Worm (Caenorhabditis elegans) whole organism, early embryonic: ENCODE measurements around the gene srh-308.

ENCODE experiments used
- ama-1 ChIP-seq: fragments of 150-350 bp; optimal IDR thresholded peaks from 2 replicates; lab custom pipeline; 2014
- ceh-13 ChIP-seq: fragments of 200-800 bp; sonication (Bioruptor generic); optimal IDR thresholded peaks from 2 replicates; lab custom pipeline; 2018; ENCODE audit warnings: mild to moderate bottlenecking, missing genetic modification characterization, missing compliant biosample characterization
- ceh-36 ChIP-seq: sonication (generic microtip); optimal IDR thresholded peaks from 2 replicates; lab custom pipeline; 2016; ENCODE audit warnings: missing genetic modification characterization, inconsistent platforms, missing compliant biosample characterization
- ets-7 ChIP-seq: sonication (generic microtip); optimal IDR thresholded peaks from 2 replicates; lab custom pipeline; 2016; ENCODE audit warnings: missing genotype, missing genetic modification characterization, missing compliant biosample characterization
- flt-1 ChIP-seq: fragments of 200-800 bp; sonication (Bioruptor generic); IDR thresholded peaks from 2 replicates; pipeline ENCODE4 v1.3.6; 2022; ENCODE audit warnings: missing genetic modification characterization, missing compliant biosample characterization
- hmg-4 ChIP-seq: fragments of 200-800 bp; sonication (Bioruptor generic); optimal IDR thresholded peaks from 2 replicates; lab custom pipeline; 2018; ENCODE audit warnings: mild to moderate bottlenecking, missing genetic modification characterization, missing compliant biosample characterization
- hnd-1 ChIP-seq: sonication (generic microtip); optimal IDR thresholded peaks from 2 replicates; lab custom pipeline; 2016; ENCODE audit warnings: missing genetic modification characterization, missing compliant biosample characterization
- scrt-1 ChIP-seq: fragments of 200-800 bp; sonication (Bioruptor generic); IDR thresholded peaks from 2 replicates; pipeline ENCODE4 v1.3.6; 2022; ENCODE audit warnings: missing genetic modification characterization, missing compliant biosample characterization
- sea-1 ChIP-seq: fragments of 200-800 bp; sonication (Bioruptor generic); conservative IDR thresholded peaks from 2 replicates; pipeline ENCODE4 v1.3.6; 2022; ENCODE audit warnings: missing genetic modification characterization, missing compliant biosample characterization
- tra-4 ChIP-seq: sonication (generic microtip); optimal IDR thresholded peaks from 2 replicates; lab custom pipeline; 2017; ENCODE audit warnings: missing genetic modification characterization, missing compliant biosample characterization

- TF ChIP-seq flt-1 (no peak), scrt-1 (GFP tag; lab: Robert Waterston, UW) (no peak), ama-1 (lab: Kevin White, UChicago) (no peak), hmg-4 (GFP tag; lab: Kevin White, UChicago) (no peak), sea-1 (GFP tag; lab: Robert Waterston, UW) (no peak), ceh-36 (no peak), hnd-1 (tag; lab: Kevin White, UChicago) (no peak), ceh-13 (GFP tag; lab: Kevin White, UChicago) (no peak), ets-7 (tag; lab: Kevin White, UChicago) (no peak), tra-4 (tag; lab: Kevin White, UChicago) (no peak)
These were observed 46.6 kb upstream of the srh-308 start for ce11 chrV:14063980-14064379.
